Worm (Caenorhabditis elegans) whole organism, L4/young adult: ENCODE results near the gene ins-12.

Experiments
- W03F9.2 ChIP-seq: fragments of 150-350 bp; optimal IDR thresholded peaks from 2 replicates; lab custom pipeline; 2014; ENCODE audit warnings: missing biosample characterization, missing genetic modification characterization
- dao-5 ChIP-seq: sonication (generic microtip); optimal IDR thresholded peaks from 2 replicates; lab custom pipeline; 2016; ENCODE audit warnings: missing genotype, missing genetic modification characterization, moderate library complexity, missing compliant biosample characterization
- him-1 ChIP-seq: sonication (generic microtip); optimal IDR thresholded peaks from 2 replicates; lab custom pipeline; 2016; ENCODE audit warnings: missing genotype, missing genetic modification reagents, missing genetic modification characterization, missing compliant biosample characterization

DNA sequence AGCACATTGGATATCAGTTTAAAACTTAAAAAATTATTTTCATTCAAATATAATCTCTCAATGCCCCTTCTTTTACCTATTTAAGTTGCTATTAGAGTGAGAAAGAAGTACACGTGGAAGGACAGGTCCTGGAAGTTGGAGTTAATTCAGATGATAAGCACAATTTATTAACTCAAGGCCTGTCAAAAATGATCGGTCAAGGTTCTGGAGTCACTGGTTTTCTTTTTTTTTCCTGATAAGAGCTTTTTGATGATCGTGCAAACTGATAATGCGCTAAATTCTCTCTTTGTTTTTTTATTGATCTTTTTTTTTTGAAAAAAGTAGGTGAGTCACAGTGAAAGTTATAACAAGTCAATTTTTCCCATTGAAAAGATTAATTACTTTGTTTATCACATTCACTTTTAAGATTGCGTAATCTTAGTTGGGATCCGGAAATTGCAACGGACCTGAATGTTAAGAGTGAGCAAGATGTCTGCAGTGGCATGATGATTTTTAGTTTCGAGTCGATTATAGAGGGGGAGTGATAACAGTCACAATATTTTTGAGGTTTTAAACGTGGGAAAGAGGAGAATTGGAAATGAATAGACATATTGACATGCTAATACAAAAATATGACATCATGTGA, 41.8 kb upstream of the ins-12 start:
- TF ChIP-seq him-1 (tag; lab: Kevin White, UChicago) (no peak), dao-5 (no peak), W03F9.2 (tag; lab: Kevin White, UChicago) (no peak)
